Worm (Caenorhabditis elegans) whole organism, early embryonic: ENCODE measurements around the gene Y54G2A.28.

Experiments
- B0310.2 ChIP-seq: sonication (generic microtip); optimal IDR thresholded peaks from 2 replicates; lab custom pipeline; 2016; ENCODE audit warnings: mild to moderate bottlenecking, missing genetic modification characterization, missing compliant biosample characterization
- ama-1 ChIP-seq: fragments of 150-350 bp; optimal IDR thresholded peaks from 2 replicates; lab custom pipeline; 2014
- ets-7 ChIP-seq: sonication (generic microtip); optimal IDR thresholded peaks from 2 replicates; lab custom pipeline; 2016; ENCODE audit warnings: missing genotype, missing genetic modification characterization, missing compliant biosample characterization
- flt-1 ChIP-seq: fragments of 200-800 bp; sonication (Bioruptor generic); IDR thresholded peaks from 2 replicates; pipeline ENCODE4 v1.3.6; 2022; ENCODE audit warnings: missing genetic modification characterization, missing compliant biosample characterization
- hmbx-1 ChIP-seq: sonication (generic microtip); optimal IDR thresholded peaks from 2 replicates; lab custom pipeline; 2016; ENCODE audit warnings: mild to moderate bottlenecking, missing genetic modification characterization, missing compliant biosample characterization
- hmg-4 ChIP-seq: fragments of 200-800 bp; sonication (Bioruptor generic); optimal IDR thresholded peaks from 2 replicates; lab custom pipeline; 2018; ENCODE audit warnings: mild to moderate bottlenecking, missing genetic modification characterization, missing compliant biosample characterization
- pes-1 ChIP-seq: fragments of 200-800 bp; sonication (Bioruptor generic); IDR thresholded peaks from 2 replicates; pipeline ENCODE4 v1.3.6; 2022; ENCODE audit warnings: missing genetic modification reagents, missing genetic modification characterization, missing compliant biosample characterization
- sea-1 ChIP-seq: fragments of 200-800 bp; sonication (Bioruptor generic); conservative IDR thresholded peaks from 2 replicates; pipeline ENCODE4 v1.3.6; 2022; ENCODE audit warnings: missing genetic modification characterization, missing compliant biosample characterization
- tbx-37 ChIP-seq: fragments of 200-800 bp; sonication (Bioruptor generic); conservative IDR thresholded peaks from 2 replicates; pipeline ENCODE4 v1.3.6; 2022; ENCODE audit warnings: missing genetic modification reagents, missing genetic modification characterization, missing compliant biosample characterization

DNA sequence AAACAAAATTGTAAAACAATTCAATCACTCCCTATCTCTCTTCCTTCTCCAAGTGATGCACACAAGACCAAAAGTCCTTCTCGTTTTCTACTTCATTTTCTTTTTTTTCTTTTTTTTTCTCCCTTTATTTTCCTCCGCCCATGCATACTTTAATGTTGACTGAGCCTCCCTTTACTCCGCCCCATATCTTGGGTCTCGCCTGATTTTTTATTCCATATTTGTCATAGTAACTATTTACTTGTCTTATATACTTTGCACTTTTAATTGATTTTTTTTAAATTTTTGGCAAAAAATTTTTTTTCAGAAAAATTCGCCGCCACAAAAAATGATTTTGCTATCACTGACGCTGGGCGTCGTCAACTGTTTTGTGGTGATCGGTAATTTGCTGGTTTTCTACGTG is 52.4 kb downstream of the Y54G2A.28 start, which contains the start of gene ser-6:
- TF ChIP-seq ets-7: no peak
- TF ChIP-seq pes-1: no peak
- no peak for TF ChIP-seq tbx-37 (GFP tag; lab: Robert Waterston, UW)
- no peak for TF ChIP-seq B0310.2
- TF ChIP-seq ama-1 (lab: Kevin White, UChicago): no peak
- no peak for TF ChIP-seq hmbx-1 (tag; lab: Kevin White, UChicago)
- no peak for TF ChIP-seq flt-1
- no peak for TF ChIP-seq sea-1 (GFP tag; lab: Robert Waterston, UW)
- no peak for TF ChIP-seq hmg-4
